Worm (Caenorhabditis elegans) whole organism, L2 larva: ENCODE data around the gene atgp-2.

Source experiments
- R02D3.7 ChIP-seq: fragments of 150-350 bp; optimal IDR thresholded peaks from 2 replicates; lab custom pipeline; 2014; ENCODE audit warnings: missing biosample characterization, missing genetic modification characterization
- Y55F3AM.14 ChIP-seq: fragments of 200-800 bp; sonication (Bioruptor generic); optimal IDR thresholded peaks from 2 replicates; lab custom pipeline; 2018; ENCODE audit warnings: mild to moderate bottlenecking, missing genetic modification characterization, missing compliant biosample characterization
- ZK546.5 ChIP-seq: sonication (generic microtip); optimal IDR thresholded peaks from 2 replicates; lab custom pipeline; 2017; ENCODE audit warnings: missing biosample characterization, missing genetic modification characterization
- aly-2 ChIP-seq: fragments of 150-350 bp; optimal IDR thresholded peaks from 2 replicates; lab custom pipeline; 2014; ENCODE audit warnings: missing biosample characterization, missing genetic modification characterization
- blmp-1 ChIP-seq: sonication (generic microtip); optimal IDR thresholded peaks from 2 replicates; lab custom pipeline; 2017; ENCODE audit warnings: missing genetic modification characterization, mild to moderate bottlenecking, missing compliant biosample characterization, antibody characterized with exemption, moderate library complexity; ENCODE audit not compliant: insufficient read depth
- ceh-16 ChIP-seq: fragments of 150-350 bp; optimal IDR thresholded peaks from 2 replicates; lab custom pipeline; 2014; ENCODE audit warnings: missing biosample characterization, missing genetic modification characterization
- dmd-4 ChIP-seq: sonication (generic microtip); optimal IDR thresholded peaks from 2 replicates; lab custom pipeline; 2017; ENCODE audit warnings: missing biosample characterization, missing genetic modification characterization
- elt-1 ChIP-seq: fragments of 150-350 bp; optimal IDR thresholded peaks from 2 replicates; lab custom pipeline; 2014; ENCODE audit warnings: missing biosample characterization, missing genetic modification characterization
- elt-3 ChIP-seq: sonication (generic microtip); optimal IDR thresholded peaks from 2 replicates; lab custom pipeline; 2017; ENCODE audit warnings: missing biosample characterization, missing genetic modification characterization
- fos-1 ChIP-seq: fragments of 150-350 bp; optimal IDR thresholded peaks from 2 replicates; lab custom pipeline; 2014; ENCODE audit warnings: missing biosample characterization, missing genetic modification characterization
- nhr-11 ChIP-seq: fragments of 150-350 bp; optimal IDR thresholded peaks from 2 replicates; lab custom pipeline; 2014; ENCODE audit warnings: missing biosample characterization, missing genetic modification characterization
- sma-9 ChIP-seq, 2 experiments: fragments of 150-350 bp in 1 of 2; sonication (generic microtip) in 1 of 2; optimal IDR thresholded peaks; 2 replicates each; lab custom pipeline; 2014 to 2016; ENCODE audit warnings: missing genetic modification characterization in 2 of 2, mild to moderate bottlenecking in 1 of 2, missing biosample characterization in 1 of 2, missing compliant biosample characterization in 1 of 2, missing genetic modification reagents in 1 of 2, moderate library complexity in 1 of 2
- unc-62 ChIP-seq: fragments of 150-350 bp; optimal IDR thresholded peaks from 2 replicates; lab custom pipeline; 2014; ENCODE audit warnings: missing biosample characterization, missing genetic modification reagents, missing genetic modification characterization

DNA sequence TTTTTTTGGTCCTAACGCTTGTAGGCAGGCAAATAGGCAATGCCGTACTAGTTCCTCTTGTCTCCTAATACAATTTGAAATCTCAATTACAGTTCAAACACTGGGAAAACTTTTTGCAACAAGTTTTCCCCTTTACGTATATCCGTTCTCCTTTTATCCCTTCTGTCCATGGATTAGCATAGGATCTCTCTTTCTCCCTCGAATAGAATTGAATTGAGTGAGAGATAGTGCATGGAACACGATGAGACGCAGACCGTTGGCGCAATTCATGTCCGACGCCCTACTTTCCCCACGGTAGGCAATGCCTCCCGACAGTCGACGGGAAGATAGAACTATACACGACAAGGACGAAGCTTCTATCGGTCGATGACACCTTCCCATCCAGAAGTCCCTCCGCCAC lies 34.3 kb upstream of the atgp-2 start, which contains the start of gene hhat-1:
- TF ChIP-seq sma-9 (GFP tag; optimal IDR thresholded peaks at IDR 0.05; lab: Kevin White, UChicago) (no peak), sma-9 (tag; optimal IDR thresholded peaks at IDR 0.05; lab: Kevin White, UChicago) (no peak), elt-3 (tag; lab: Kevin White, UChicago) (no peak), nhr-11 (tag; lab: Kevin White, UChicago) (no peak), blmp-1 (tag; lab: Kevin White, UChicago) (no peak), dmd-4 (tag; lab: Kevin White, UChicago) (no peak), ceh-16 (tag; lab: Kevin White, UChicago) (no peak), unc-62 (GFP tag; lab: Kevin White, UChicago) (no peak), Y55F3AM.14 (GFP tag; lab: Kevin White, UChicago) (no peak), aly-2 (tag; lab: Kevin White, UChicago) (no peak), elt-1 (tag; lab: Kevin White, UChicago) (no peak), R02D3.7 (tag; lab: Kevin White, UChicago) (no peak), ZK546.5 (tag; lab: Kevin White, UChicago) (no peak), fos-1 (no peak)
